Fruit fly (Drosophila melanogaster): ENCODE measurements around the gene Ubx.

Ubx gene

dm6 chr3R:16748558-16749172 is 14.4 kb upstream of the Ubx start (continued):
- TF ChIP-seq CG14965 (GFP tag; optimal IDR thresholded peaks at IDR 0.05; ENCODE audit: borderline replicate concordance) (peak; percentile 37), CG15514 (GFP tag; optimal IDR thresholded peaks at IDR 0.05) (no peak), Tbp (GFP tag; optimal IDR thresholded peaks at IDR 0.05) (peak; percentile 1), sr (GFP tag; IDR thresholded peaks at IDR 0.05) (no peak), Ets65A (GFP tag) (peak; percentile 95), CoRest (tag; optimal IDR thresholded peaks at IDR 0.05) (peak; percentile 65), CG16863 (GFP tag; optimal IDR thresholded peaks at IDR 0.05) (peak; percentile 45), da (GFP tag; optimal IDR thresholded peaks at IDR 0.05) (no peak), emc (GFP tag; optimal IDR thresholded peaks at IDR 0.05) (no peak), CG17912 (GFP tag; optimal IDR thresholded peaks at IDR 0.05) (peak; percentile 5), dimm (GFP tag; IDR thresholded peaks at IDR 0.05) (no peak), tgo (GFP tag; IDR thresholded peaks at IDR 0.05) (no peak; the same call in 2 of the 3 replicates), CG7928 (GFP tag; optimal IDR thresholded peaks at IDR 0.05) (no peak), Trl (optimal IDR thresholded peaks at IDR 0.05) (no peak), Trl (GFP tag; optimal IDR thresholded peaks at IDR 0.05) (peak; percentile 36), Bteb2 (GFP tag; optimal IDR thresholded peaks at IDR 0.05) (no peak), Six4 (GFP tag; optimal IDR thresholded peaks at IDR 0.05) (no peak), CG1647 (GFP tag; optimal IDR thresholded peaks at IDR 0.05) (no peak), eyg (GFP tag; optimal IDR thresholded peaks at IDR 0.05) (no peak), CG32532 (GFP tag; IDR thresholded peaks at IDR 0.05) (peak; percentile 52; the same call in 1 of the 2 replicates), chif (GFP tag; optimal IDR thresholded peaks at IDR 0.05) (peak in 1 of 2 experiments; percentile 77), CG5245 (GFP tag; optimal IDR thresholded peaks at IDR 0.05) (peak; percentile 61), nom (GFP tag; optimal IDR thresholded peaks at IDR 0.05) (no peak), lilli (GFP tag; optimal IDR thresholded peaks at IDR 0.05) (peak; percentile 61), CG9215 (GFP tag; IDR thresholded peaks at IDR 0.05) (no peak), dm (GFP tag; optimal IDR thresholded peaks at IDR 0.05) (peak; percentile 1), CG12769 (tag; optimal IDR thresholded peaks at IDR 0.05) (no peak), Antp (GFP tag; optimal IDR thresholded peaks at IDR 0.05) (peak; percentile 25), GATAe (GFP tag; conservative IDR thresholded peaks at IDR 0.05) (no peak), Pdp1 (GFP tag; optimal IDR thresholded peaks at IDR 0.05) (peak; percentile 23 to 94), CG7839 (tag; optimal IDR thresholded peaks at IDR 0.05) (peak; percentile 52), CG2202 (tag; optimal IDR thresholded peaks at IDR 0.05) (no peak), MTF-1 (GFP tag; optimal IDR thresholded peaks at IDR 0.05; ENCODE audit: borderline replicate concordance) (peak; percentile 3), so (GFP tag; IDR thresholded peaks at IDR 0.05) (no peak), Spps (tag; optimal IDR thresholded peaks at IDR 0.05) (no peak), corto (GFP tag; optimal IDR thresholded peaks at IDR 0.05) (no peak), CG13123 (GFP tag; optimal IDR thresholded peaks at IDR 0.05) (no peak), NK7.1 (GFP tag; optimal IDR thresholded peaks at IDR 0.05) (no peak), CG18011 (GFP tag; optimal IDR thresholded peaks at IDR 0.05) (peak; percentile 18), Hr39 (optimal IDR thresholded peaks at IDR 0.05) (no peak), CG12744 (GFP tag; optimal IDR thresholded peaks at IDR 0.05) (peak; percentile 41), run (tag; optimal IDR thresholded peaks at IDR 0.05) (no peak), CG11398 (GFP tag; optimal IDR thresholded peaks at IDR 0.05) (peak; percentile 3), kay (GFP tag; optimal IDR thresholded peaks at IDR 0.05) (no peak), Bdp1 (GFP tag; optimal IDR thresholded peaks at IDR 0.05) (no peak), CG7786 (GFP tag; optimal IDR thresholded peaks at IDR 0.05) (peak; percentile 8), Dfd (GFP tag; optimal IDR thresholded peaks at IDR 0.05) (no peak), CG3163 (GFP tag; optimal IDR thresholded peaks at IDR 0.05) (peak; percentile 15), fu2 (GFP tag; optimal IDR thresholded peaks at IDR 0.05) (no peak), CG8924 (tag; optimal IDR thresholded peaks at IDR 0.05) (no peak), Drgx (GFP tag; IDR thresholded peaks at IDR 0.05) (no peak), CG12155 (GFP tag; optimal IDR thresholded peaks at IDR 0.05) (peak; percentile 26)

All from whole organism, embryonic.